Fruit fly (Drosophila melanogaster): Measurements from ENCODE around the gene eIF2D.

The eIF2D gene

dm6 chr3R:29151621-29152092 is at the start of gene eIF2D:
Gene eIF2D (minus strand): TSS chr3R:29151794.
- peak; percentile 52; the same call in 1 of the 3 replicates for TF ChIP-seq fd96Ca (GFP tag; IDR thresholded peaks at IDR 0.05)
- peak; percentile 59 for TF ChIP-seq CG8159 (tag; optimal IDR thresholded peaks at IDR 0.05)
- TF ChIP-seq CG8301 (tag; optimal IDR thresholded peaks at IDR 0.05), result peak; percentile 61
- TF ChIP-seq D1 (tag; optimal IDR thresholded peaks at IDR 0.05), result no peak
- peak; percentile 49 for TF ChIP-seq CG17806 (tag; optimal IDR thresholded peaks at IDR 0.05)
- peak; percentile 68; the same call in 2 of the 3 replicates for TF ChIP-seq CG4496 (GFP tag; IDR thresholded peaks at IDR 0.05)
- TF ChIP-seq CG14655 (GFP tag; optimal IDR thresholded peaks at IDR 0.05), result no peak
- TF ChIP-seq CG10348 (GFP tag; IDR thresholded peaks at IDR 0.05), result no peak
- peak; percentile 50 for TF ChIP-seq CG32121 (GFP tag; IDR thresholded peaks at IDR 0.05)
- TF ChIP-seq rn (GFP tag; IDR thresholded peaks at IDR 0.05), result no peak
- peak; percentile 73 for TF ChIP-seq Ets98B (GFP tag; IDR thresholded peaks at IDR 0.05)
- peak; percentile 42 for TF ChIP-seq CG15710 (tag; optimal IDR thresholded peaks at IDR 0.05)
- TF ChIP-seq CG34367 (tag; optimal IDR thresholded peaks at IDR 0.05), result peak; percentile 28
- no peak for TF ChIP-seq gl (tag; optimal IDR thresholded peaks at IDR 0.05)
- no peak for TF ChIP-seq EcR (GFP tag; optimal IDR thresholded peaks at IDR 0.05)
- TF ChIP-seq CG9948 (tag; optimal IDR thresholded peaks at IDR 0.05), result peak; percentile 20
- TF ChIP-seq Snoo (tag; optimal IDR thresholded peaks at IDR 0.05), result peak; percentile 49
- no peak for TF ChIP-seq Pif1B (GFP tag; optimal IDR thresholded peaks at IDR 0.05)
- TF ChIP-seq CG13204 (GFP tag; optimal IDR thresholded peaks at IDR 0.05), result no peak
- peak; percentile 66 for TF ChIP-seq CG12605 (GFP tag; IDR thresholded peaks at IDR 0.05)
- TF ChIP-seq Pif1A (GFP tag; optimal IDR thresholded peaks at IDR 0.05), result no peak

dm6 chr3R:29199807-29200693 is 48.5 kb upstream of the eIF2D start, which contains the start of gene CG11899:
Gene CG11899 (plus strand): TSS chr3R:29200454.
- TF ChIP-seq CG8159 (tag; optimal IDR thresholded peaks at IDR 0.05), result peak; percentile 63
- TF ChIP-seq CG13204 (GFP tag; optimal IDR thresholded peaks at IDR 0.05), result peak; percentile 83
- TF ChIP-seq Pif1A (GFP tag; optimal IDR thresholded peaks at IDR 0.05), result peak; percentile 73
- peak; percentile 55 for TF ChIP-seq CG15710 (tag; optimal IDR thresholded peaks at IDR 0.05)
- TF ChIP-seq CG32121 (GFP tag; IDR thresholded peaks at IDR 0.05), result peak; percentile 69
- peak; percentile 77 for TF ChIP-seq Snoo (tag; optimal IDR thresholded peaks at IDR 0.05)
- peak; percentile 88 for TF ChIP-seq fd96Ca (GFP tag; IDR thresholded peaks at IDR 0.05)
- TF ChIP-seq CG8301 (tag; optimal IDR thresholded peaks at IDR 0.05), result peak; percentile 53
- peak; percentile 56 for TF ChIP-seq CG34367 (tag; optimal IDR thresholded peaks at IDR 0.05)
- TF ChIP-seq Ets98B (GFP tag; IDR thresholded peaks at IDR 0.05), result peak; percentile 88
- peak; percentile 99 for TF ChIP-seq EcR (GFP tag; optimal IDR thresholded peaks at IDR 0.05)
- peak; percentile 59; the same call in 1 of the 2 replicates for TF ChIP-seq rn (GFP tag; IDR thresholded peaks at IDR 0.05)
- TF ChIP-seq CG14655 (GFP tag; optimal IDR thresholded peaks at IDR 0.05), result peak; percentile 78
- TF ChIP-seq gl (tag; optimal IDR thresholded peaks at IDR 0.05), result peak; percentile 80
- peak; percentile 68 for TF ChIP-seq CG12605 (GFP tag; IDR thresholded peaks at IDR 0.05)
- peak; percentile 59 for TF ChIP-seq CG17806 (tag; optimal IDR thresholded peaks at IDR 0.05)
- no peak for TF ChIP-seq CG10348 (GFP tag; IDR thresholded peaks at IDR 0.05)
- TF ChIP-seq CG9948 (tag; optimal IDR thresholded peaks at IDR 0.05), result peak; percentile 43
- TF ChIP-seq CG4496 (GFP tag; IDR thresholded peaks at IDR 0.05), result peak; percentile 84
- TF ChIP-seq Pif1B (GFP tag; optimal IDR thresholded peaks at IDR 0.05), result peak; percentile 82
- TF ChIP-seq D1 (tag; optimal IDR thresholded peaks at IDR 0.05), result no peak

- TF ChIP-seq CG34367 (tag; optimal IDR thresholded peaks at IDR 0.05) (no peak), CG4496 (GFP tag; IDR thresholded peaks at IDR 0.05) (no peak), CG13204 (GFP tag; optimal IDR thresholded peaks at IDR 0.05) (no peak), CG10348 (GFP tag; IDR thresholded peaks at IDR 0.05) (no peak), CG8301 (tag; optimal IDR thresholded peaks at IDR 0.05) (no peak), fd96Ca (GFP tag; IDR thresholded peaks at IDR 0.05) (no peak), CG14655 (GFP tag; optimal IDR thresholded peaks at IDR 0.05) (no peak), CG17806 (tag; optimal IDR thresholded peaks at IDR 0.05) (no peak), Pif1A (GFP tag; optimal IDR thresholded peaks at IDR 0.05) (no peak), EcR (GFP tag; optimal IDR thresholded peaks at IDR 0.05) (no peak), Ets98B (GFP tag; IDR thresholded peaks at IDR 0.05) (no peak), Snoo (tag; optimal IDR thresholded peaks at IDR 0.05) (no peak), CG12605 (GFP tag; IDR thresholded peaks at IDR 0.05) (no peak), CG8159 (tag; optimal IDR thresholded peaks at IDR 0.05) (no peak), D1 (tag; optimal IDR thresholded peaks at IDR 0.05) (no peak), Pif1B (GFP tag; optimal IDR thresholded peaks at IDR 0.05) (no peak)
Measured at dm6 chr3R:29198299-29198698, 46.7 kb upstream of the eIF2D start.

dm6 chr3R:29196967-29197611 is 45.5 kb upstream of the eIF2D start, which contains the start of gene CG14515:
Gene CG14515 (plus strand): TSS chr3R:29197556.
- no peak for TF ChIP-seq D1 (tag; optimal IDR thresholded peaks at IDR 0.05)
- TF ChIP-seq CG15710 (tag; optimal IDR thresholded peaks at IDR 0.05), result no peak
- TF ChIP-seq Pif1A (GFP tag; optimal IDR thresholded peaks at IDR 0.05), result no peak
- TF ChIP-seq Pif1B (GFP tag; optimal IDR thresholded peaks at IDR 0.05), result no peak
- TF ChIP-seq EcR (GFP tag; optimal IDR thresholded peaks at IDR 0.05), result no peak
- TF ChIP-seq CG9948 (tag; optimal IDR thresholded peaks at IDR 0.05), result no peak
- no peak for TF ChIP-seq CG34367 (tag; optimal IDR thresholded peaks at IDR 0.05)
- 0 out of 2 replicates have a peak, but pooled peaks have one; percentile 21 for TF ChIP-seq CG32121 (GFP tag; IDR thresholded peaks at IDR 0.05)
- TF ChIP-seq CG4496 (GFP tag; IDR thresholded peaks at IDR 0.05), result no peak; the same call in 2 of the 3 replicates
- TF ChIP-seq CG14655 (GFP tag; optimal IDR thresholded peaks at IDR 0.05), result peak; percentile 30
- TF ChIP-seq CG8301 (tag; optimal IDR thresholded peaks at IDR 0.05), result no peak
- TF ChIP-seq Snoo (tag; optimal IDR thresholded peaks at IDR 0.05), result no peak
- TF ChIP-seq CG13204 (GFP tag; optimal IDR thresholded peaks at IDR 0.05), result no peak
- TF ChIP-seq CG17806 (tag; optimal IDR thresholded peaks at IDR 0.05), result no peak
- no peak for TF ChIP-seq CG8159 (tag; optimal IDR thresholded peaks at IDR 0.05)
- TF ChIP-seq fd96Ca (GFP tag; IDR thresholded peaks at IDR 0.05), result no peak
